Worm (Caenorhabditis elegans) whole organism, early embryonic: Measurements from ENCODE around the gene idpb-2.

Source experiments
- ama-1 ChIP-seq: fragments of 150-350 bp; optimal IDR thresholded peaks from 2 replicates; lab custom pipeline; 2014
- ets-7 ChIP-seq: sonication (generic microtip); optimal IDR thresholded peaks from 2 replicates; lab custom pipeline; 2016; ENCODE audit warnings: missing genotype, missing genetic modification characterization, missing compliant biosample characterization
- flt-1 ChIP-seq: fragments of 200-800 bp; sonication (Bioruptor generic); IDR thresholded peaks from 2 replicates; pipeline ENCODE4 v1.3.6; 2022; ENCODE audit warnings: missing genetic modification characterization, missing compliant biosample characterization
- hmg-4 ChIP-seq: fragments of 200-800 bp; sonication (Bioruptor generic); optimal IDR thresholded peaks from 2 replicates; lab custom pipeline; 2018; ENCODE audit warnings: mild to moderate bottlenecking, missing genetic modification characterization, missing compliant biosample characterization
- hnd-1 ChIP-seq: sonication (generic microtip); optimal IDR thresholded peaks from 2 replicates; lab custom pipeline; 2016; ENCODE audit warnings: missing genetic modification characterization, missing compliant biosample characterization
- scrt-1 ChIP-seq: fragments of 200-800 bp; sonication (Bioruptor generic); IDR thresholded peaks from 2 replicates; pipeline ENCODE4 v1.3.6; 2022; ENCODE audit warnings: missing genetic modification characterization, missing compliant biosample characterization
- sea-1 ChIP-seq: fragments of 200-800 bp; sonication (Bioruptor generic); conservative IDR thresholded peaks from 2 replicates; pipeline ENCODE4 v1.3.6; 2022; ENCODE audit warnings: missing genetic modification characterization, missing compliant biosample characterization

DNA sequence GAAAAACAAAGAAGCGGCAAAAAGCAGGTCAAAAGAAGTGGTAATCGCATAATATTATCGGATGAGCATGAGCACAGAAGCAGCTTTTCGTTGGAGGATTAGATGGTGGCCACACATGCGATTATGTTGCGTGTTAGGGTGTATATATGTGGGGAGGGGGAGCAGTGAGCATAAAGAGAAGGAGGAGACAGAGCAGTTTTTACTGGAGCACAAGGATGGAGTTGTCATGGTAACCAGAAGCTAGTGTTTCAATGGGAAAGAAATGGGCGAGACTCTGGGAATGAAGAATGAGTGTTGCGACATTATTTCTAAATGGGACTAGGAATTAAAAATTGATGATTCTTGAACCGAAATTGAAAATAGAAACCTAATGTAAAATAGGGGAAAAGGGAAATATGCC lies 1.5 kb downstream of the idpb-2 start, which contains the start of gene C27A2.8:
- TF ChIP-seq scrt-1 (GFP tag; lab: Robert Waterston, UW): no peak
- TF ChIP-seq ama-1: no peak
- no peak for TF ChIP-seq hnd-1 (tag; lab: Kevin White, UChicago)
- TF ChIP-seq sea-1 (GFP tag; lab: Robert Waterston, UW): no peak
- no peak for TF ChIP-seq hmg-4 (GFP tag; lab: Kevin White, UChicago)
- no peak for TF ChIP-seq ets-7 (tag; lab: Kevin White, UChicago)
- TF ChIP-seq flt-1 (GFP tag; lab: Robert Waterston, UW): no peak
